Worm (Caenorhabditis elegans) whole organism, L4 larva: ENCODE results near the gene latd-1.

Source experiments
- D1046.2 ChIP-seq: fragments of 200-800 bp; sonication (Bioruptor generic); IDR thresholded peaks from 2 replicates; pipeline ENCODE4 v1.3.6; 2022; ENCODE audit warnings: missing genetic modification characterization, missing compliant biosample characterization
- F26F4.8 ChIP-seq: fragments of 200-800 bp; sonication (Bioruptor generic); conservative IDR thresholded peaks from 2 replicates; pipeline ENCODE4 v1.3.6; 2022; ENCODE audit warnings: missing genetic modification characterization, missing compliant biosample characterization
- R02D3.7 ChIP-seq: fragments of 150-350 bp; sonication (generic microtip); optimal IDR thresholded peaks from 3 replicates; lab custom pipeline; 2014; ENCODE audit warnings: missing biosample characterization, missing genetic modification characterization
- T26A8.4 ChIP-seq: fragments of 200-800 bp; sonication (Bioruptor generic); IDR thresholded peaks from 2 replicates; pipeline ENCODE4 v1.3.6; 2022; ENCODE audit warnings: missing genetic modification characterization, missing compliant biosample characterization
- Y105C5A.15 ChIP-seq: fragments of 200-800 bp; sonication (Bioruptor generic); IDR thresholded peaks from 2 replicates; pipeline ENCODE4 v1.3.6; 2022; ENCODE audit warnings: missing genetic modification characterization, missing compliant biosample characterization
- Y75B8A.6 ChIP-seq: fragments of 200-800 bp; sonication (Bioruptor generic); IDR thresholded peaks from 2 replicates; pipeline ENCODE4 v1.3.6; 2022; ENCODE audit warnings: missing genetic modification reagents, missing genetic modification characterization, missing compliant biosample characterization
- ZK337.2 ChIP-seq: fragments of 200-800 bp; sonication (Bioruptor generic); IDR thresholded peaks from 2 replicates; pipeline ENCODE4 v1.3.6; 2022; ENCODE audit warnings: missing genetic modification reagents, missing genetic modification characterization, missing compliant biosample characterization
- attf-4 ChIP-seq: sonication (generic microtip); optimal IDR thresholded peaks from 3 replicates; lab custom pipeline; 2017; ENCODE audit warnings: missing biosample characterization, missing genetic modification characterization
- ceh-28 ChIP-seq: fragments of 150-350 bp; optimal IDR thresholded peaks from 2 replicates; lab custom pipeline; 2014; ENCODE audit warnings: missing biosample characterization, missing genetic modification reagents, missing genetic modification characterization
- ceh-32 ChIP-seq: sonication (generic microtip); optimal IDR thresholded peaks from 2 replicates; lab custom pipeline; 2016; ENCODE audit warnings: mild to moderate bottlenecking, missing genetic modification characterization, missing compliant biosample characterization; ENCODE audit not compliant: poor library complexity
- ceh-44 ChIP-seq: fragments of 200-800 bp; sonication (Bioruptor generic); IDR thresholded peaks from 2 replicates; pipeline ENCODE4 v1.3.6; 2022; ENCODE audit warnings: missing genetic modification reagents, missing genetic modification characterization, missing compliant biosample characterization
- ces-1 ChIP-seq: fragments of 150-350 bp; sonication (generic microtip); optimal IDR thresholded peaks from 4 replicates; lab custom pipeline; 2014; ENCODE audit warnings: missing biosample characterization, missing genetic modification reagents, missing genetic modification characterization
- cey-2 ChIP-seq: sonication (generic microtip); optimal IDR thresholded peaks from 3 replicates; lab custom pipeline; 2017; ENCODE audit warnings: missing genetic modification characterization, mild to moderate bottlenecking, missing compliant biosample characterization, antibody characterized with exemption, borderline replicate concordance; ENCODE audit not compliant: insufficient read depth
- daf-12 ChIP-seq: fragments of 150-350 bp; optimal IDR thresholded peaks from 2 replicates; lab custom pipeline; 2014; ENCODE audit warnings: missing biosample characterization, missing genetic modification reagents, missing genetic modification characterization
- dmd-6 ChIP-seq: fragments of 200-800 bp; sonication (Bioruptor generic); IDR thresholded peaks from 2 replicates; pipeline ENCODE4 v1.3.6; 2022; ENCODE audit warnings: missing genetic modification reagents, missing genetic modification characterization, missing compliant biosample characterization
- dmd-8 ChIP-seq: fragments of 200-800 bp; sonication (Bioruptor generic); IDR thresholded peaks from 2 replicates; pipeline ENCODE4 v1.3.6; 2022; ENCODE audit warnings: missing genetic modification characterization, missing compliant biosample characterization
- dmd-9 ChIP-seq: fragments of 200-800 bp; sonication (Bioruptor generic); IDR thresholded peaks from 2 replicates; pipeline ENCODE4 v1.3.6; 2022; ENCODE audit warnings: missing genetic modification reagents, missing genetic modification characterization, missing compliant biosample characterization
- dpl-1 ChIP-seq: fragments of 150-350 bp; optimal IDR thresholded peaks from 2 replicates; lab custom pipeline; 2014; ENCODE audit warnings: missing biosample characterization, missing genetic modification reagents, missing genetic modification characterization
- egl-27 ChIP-seq: sonication (generic microtip); optimal IDR thresholded peaks from 3 replicates; lab custom pipeline; 2017; ENCODE audit warnings: missing biosample characterization, missing genetic modification reagents, missing genetic modification characterization
- fos-1 ChIP-seq: fragments of 150-350 bp; optimal IDR thresholded peaks from 2 replicates; lab custom pipeline; 2014; ENCODE audit warnings: missing biosample characterization, missing genetic modification characterization
- hif-1 ChIP-seq, 2 experiments: sonication (generic microtip); optimal IDR thresholded peaks; 2 replicates each; lab custom pipeline; 2016 to 2017; ENCODE audit warnings: missing compliant biosample characterization in 2 of 2, missing genetic modification characterization in 2 of 2, missing genetic modification reagents in 2 of 2, missing genotype in 2 of 2, mild to moderate bottlenecking in 1 of 2
- hlh-11 ChIP-seq: fragments of 200-800 bp; sonication (Bioruptor generic); optimal IDR thresholded peaks from 2 replicates; lab custom pipeline; 2018; ENCODE audit warnings: mild to moderate bottlenecking, missing genetic modification characterization, missing compliant biosample characterization
- hlh-30 ChIP-seq: sonication (generic microtip); optimal IDR thresholded peaks from 2 replicates; lab custom pipeline; 2017; ENCODE audit warnings: antibody characterized with exemption, mild to moderate bottlenecking, missing genetic modification characterization, missing compliant biosample characterization; ENCODE audit not compliant: insufficient read depth
- hmg-1.1 ChIP-seq: fragments of 200-800 bp; sonication (Bioruptor generic); IDR thresholded peaks from 2 replicates; pipeline ENCODE4 v1.3.6; 2022; ENCODE audit warnings: missing genetic modification reagents, missing genetic modification characterization, missing compliant biosample characterization
- jun-1 ChIP-seq: fragments of 150-350 bp; optimal IDR thresholded peaks from 2 replicates; lab custom pipeline; 2014; ENCODE audit warnings: missing biosample characterization, missing genetic modification reagents, missing genetic modification characterization
- lim-7 ChIP-seq: fragments of 200-800 bp; sonication (Bioruptor generic); IDR thresholded peaks from 2 replicates; pipeline ENCODE4 v1.3.6; 2022; ENCODE audit warnings: missing genetic modification characterization, missing compliant biosample characterization
- lin-29 ChIP-seq: fragments of 200-800 bp; sonication (Bioruptor generic); IDR thresholded peaks from 2 replicates; pipeline ENCODE4 v1.3.6; 2022; ENCODE audit warnings: missing genetic modification reagents, missing genetic modification characterization, missing compliant biosample characterization
- lir-3 ChIP-seq: sonication (generic microtip); optimal IDR thresholded peaks from 2 replicates; lab custom pipeline; 2016; ENCODE audit warnings: mild to moderate bottlenecking, missing genetic modification characterization, missing compliant biosample characterization
- madf-5 ChIP-seq, 2 experiments: fragments of 200-800 bp; sonication (Bioruptor generic); IDR thresholded peaks; 2 replicates each; pipeline ENCODE4 v1.3.6; 2022; ENCODE audit warnings: missing compliant biosample characterization in 2 of 2, missing genetic modification characterization in 2 of 2
- madf-9 ChIP-seq: fragments of 200-800 bp; sonication (Bioruptor generic); conservative IDR thresholded peaks from 2 replicates; pipeline ENCODE4 v1.3.6; 2022; ENCODE audit warnings: missing genetic modification reagents, missing genetic modification characterization, missing compliant biosample characterization
- mdt-29 ChIP-seq: fragments of 200-800 bp; sonication (Bioruptor generic); IDR thresholded peaks from 2 replicates; pipeline ENCODE4 v1.3.6; 2022; ENCODE audit warnings: missing genetic modification reagents, missing genetic modification characterization, missing compliant biosample characterization
- mxl-3 ChIP-seq: fragments of 200-800 bp; sonication (Bioruptor generic); optimal IDR thresholded peaks from 2 replicates; lab custom pipeline; 2018; ENCODE audit warnings: mild to moderate bottlenecking, missing genetic modification characterization, missing compliant biosample characterization
- nhr-102 ChIP-seq: sonication (generic microtip); optimal IDR thresholded peaks from 2 replicates; lab custom pipeline; 2016; ENCODE audit warnings: mild to moderate bottlenecking, missing genetic modification characterization, moderate library complexity, missing compliant biosample characterization
- nhr-237 ChIP-seq: sonication (generic microtip); optimal IDR thresholded peaks from 2 replicates; lab custom pipeline; 2017; ENCODE audit warnings: missing biosample characterization, missing genetic modification characterization
- nhr-28 ChIP-seq: fragments of 150-350 bp; optimal IDR thresholded peaks from 2 replicates; lab custom pipeline; 2014; ENCODE audit warnings: missing biosample characterization, missing genetic modification characterization
- nhr-42 ChIP-seq: fragments of 200-800 bp; sonication (Bioruptor generic); IDR thresholded peaks from 2 replicates; pipeline ENCODE4 v1.3.6; 2022; ENCODE audit warnings: missing genetic modification characterization, missing compliant biosample characterization
- nhr-76 ChIP-seq: fragments of 150-350 bp; optimal IDR thresholded peaks from 2 replicates; lab custom pipeline; 2014; ENCODE audit warnings: missing biosample characterization, missing genetic modification characterization
- nhr-77 ChIP-seq: fragments of 150-350 bp; optimal IDR thresholded peaks from 2 replicates; lab custom pipeline; 2014; ENCODE audit warnings: missing biosample characterization, missing genetic modification characterization
- pha-4 ChIP-seq, 2 experiments: fragments of 150-350 bp in 1 of 2; fragments of 200-800 bp in 1 of 2; sonication (Bioruptor generic) in 1 of 2; IDR thresholded peaks in 1 of 2; optimal IDR thresholded peaks in 1 of 2; 2 replicates each; pipeline versions ENCODE4 v1.3.6 to Lab custom; 2014 to 2022; ENCODE audit warnings: missing genetic modification characterization in 2 of 2, missing genetic modification reagents in 2 of 2, missing biosample characterization in 1 of 2, missing compliant biosample characterization in 1 of 2
- php-3 ChIP-seq: fragments of 200-800 bp; sonication (Bioruptor generic); IDR thresholded peaks from 2 replicates; pipeline ENCODE4 v1.3.6; 2022; ENCODE audit warnings: missing genetic modification reagents, missing genetic modification characterization, missing compliant biosample characterization
- saeg-2 ChIP-seq: fragments of 200-800 bp; sonication (Bioruptor generic); IDR thresholded peaks from 2 replicates; pipeline ENCODE4 v1.3.6; 2022; ENCODE audit warnings: missing genetic modification reagents, missing genetic modification characterization, missing compliant biosample characterization
- spr-1 ChIP-seq: sonication (generic microtip); optimal IDR thresholded peaks from 2 replicates; lab custom pipeline; 2016; ENCODE audit warnings: mild to moderate bottlenecking, missing genetic modification characterization, missing compliant biosample characterization
- tra-1 ChIP-seq: fragments of 200-800 bp; sonication (Bioruptor generic); IDR thresholded peaks from 2 replicates; pipeline ENCODE4 v1.3.6; 2022; ENCODE audit warnings: missing genetic modification reagents, missing genetic modification characterization, missing compliant biosample characterization
- unc-62 ChIP-seq, 3 experiments: fragments of 150-350 bp in 1 of 3; sonication (generic microtip); optimal IDR thresholded peaks in 2 of 3; peaks in 1 of 3; 1 replicate in 1 of 3; 2 replicates in 2 of 3; lab custom pipeline; 2014 to 2017; ENCODE audit warnings: missing biosample characterization in 3 of 3, missing genetic modification characterization in 3 of 3, missing genetic modification reagents in 3 of 3, missing genotype in 1 of 3
- vab-7 ChIP-seq: fragments of 200-800 bp; sonication (Bioruptor generic); IDR thresholded peaks from 2 replicates; pipeline ENCODE4 v1.3.6; 2022; ENCODE audit warnings: missing genetic modification reagents, missing genetic modification characterization, missing compliant biosample characterization
- zag-1 ChIP-seq: fragments of 150-350 bp; optimal IDR thresholded peaks from 2 replicates; lab custom pipeline; 2014; ENCODE audit warnings: missing biosample characterization, missing genetic modification characterization
- zfp-3 ChIP-seq: fragments of 200-800 bp; sonication (Bioruptor generic); conservative IDR thresholded peaks from 2 replicates; pipeline ENCODE4 v1.3.6; 2022; ENCODE audit warnings: missing genetic modification reagents, missing genetic modification characterization, missing compliant biosample characterization
- zip-2 ChIP-seq: fragments of 150-350 bp; optimal IDR thresholded peaks from 2 replicates; lab custom pipeline; 2014; ENCODE audit warnings: missing biosample characterization, missing genetic modification characterization
- ztf-11 ChIP-seq: fragments of 150-350 bp; optimal IDR thresholded peaks from 2 replicates; lab custom pipeline; 2014; ENCODE audit warnings: missing biosample characterization, missing genetic modification characterization

Gene latd-1

DNA sequence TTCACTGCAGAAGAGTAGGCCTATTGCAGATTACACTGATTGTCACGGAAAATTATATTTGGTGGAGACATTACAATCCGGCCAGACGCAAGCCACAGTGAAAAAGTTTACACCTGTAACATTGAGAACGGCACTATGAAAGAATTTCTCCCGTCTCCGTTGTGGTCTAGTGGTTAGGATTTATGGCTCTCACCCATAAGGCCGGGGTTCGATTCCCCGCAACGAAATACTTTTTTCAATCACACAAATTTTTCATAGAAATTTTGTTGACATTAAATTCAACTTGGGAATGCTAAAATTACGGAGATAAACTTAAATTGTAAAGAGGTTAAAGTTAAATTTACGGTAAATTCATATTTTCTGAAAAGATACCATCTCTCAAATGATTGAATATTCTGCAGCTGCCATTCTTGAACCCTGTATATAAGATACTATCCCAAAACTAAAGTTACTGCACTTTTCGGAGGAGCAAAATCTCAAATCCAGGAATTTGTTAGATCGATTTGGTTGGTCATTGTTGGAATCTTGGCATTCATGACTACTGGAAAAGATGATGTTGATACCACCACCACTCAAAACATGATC is 8.9 kb upstream of the latd-1 start, which contains the start of gene C39D10.1:
Gene C39D10.1, plus strand, starts transcription at position 535 of the 585 bp plus-strand sequence.
- no peak for TF ChIP-seq mdt-29
- no peak for TF ChIP-seq daf-12 (tag; lab: Kevin White, UChicago)
- TF ChIP-seq F26F4.8 (GFP tag; lab: Robert Waterston, UW): no peak
- no peak for TF ChIP-seq dmd-9 (GFP tag; lab: Robert Waterston, UW)
- 0 out of 2 replicates have a peak, but pooled peaks have one; percentile 26 for TF ChIP-seq Y75B8A.6 (GFP tag; lab: Robert Waterston, UW)
- no peak for TF ChIP-seq Y105C5A.15
- TF ChIP-seq nhr-42 (GFP tag; lab: Robert Waterston, UW): no peak
- TF ChIP-seq jun-1: no peak
- no peak for TF ChIP-seq spr-1
- TF ChIP-seq D1046.2 (GFP tag; lab: Robert Waterston, UW): peak; percentile 76; the same call in 1 of the 2 replicates
- TF ChIP-seq nhr-77 (tag; lab: Kevin White, UChicago): no peak
- no peak for TF ChIP-seq nhr-237
- TF ChIP-seq madf-5 (GFP tag; IDR thresholded peaks at IDR 0.05; lab: Robert Waterston, UW): peak in 1 of 2 experiments; percentile 44; a peak in 1 of 4 replicates
- no peak for TF ChIP-seq attf-4 (tag; lab: Kevin White, UChicago)
- no peak for TF ChIP-seq hlh-11 (tag; lab: Kevin White, UChicago)
- no peak for TF ChIP-seq nhr-76 (tag; lab: Kevin White, UChicago)
- TF ChIP-seq hif-1 (tag; optimal IDR thresholded peaks at IDR 0.05; lab: Kevin White, UChicago): no peak
- no peak for TF ChIP-seq ztf-11
- TF ChIP-seq nhr-102: peak; percentile 33
- no peak for TF ChIP-seq dpl-1 (GFP tag; lab: Kevin White, UChicago)
- TF ChIP-seq saeg-2 (GFP tag; lab: Robert Waterston, UW): no peak
- TF ChIP-seq vab-7 (GFP tag; lab: Robert Waterston, UW): peak; percentile 79
- no peak for TF ChIP-seq ceh-28 (tag; lab: Kevin White, UChicago)
- TF ChIP-seq nhr-28 (tag; lab: Kevin White, UChicago): peak; percentile 12
- TF ChIP-seq hmg-1.1 (GFP tag; lab: Robert Waterston, UW): peak; percentile 37; the same call in 1 of the 2 replicates
- TF ChIP-seq tra-1 (GFP tag; lab: Robert Waterston, UW): no peak
- TF ChIP-seq unc-62 (GFP tag; optimal IDR thresholded peaks at IDR 0.05 in 1 of 2; lab: Kevin White, UChicago): peak in 1 of 2 experiments; percentile 96
- no peak for TF ChIP-seq unc-62 (tag; optimal IDR thresholded peaks at IDR 0.05; lab: Kevin White, UChicago)
- no peak for TF ChIP-seq R02D3.7 (tag; lab: Kevin White, UChicago)
- TF ChIP-seq ces-1 (GFP tag; lab: Kevin White, UChicago): no peak
- TF ChIP-seq lir-3 (tag; lab: Kevin White, UChicago): no peak
- no peak for TF ChIP-seq mxl-3 (GFP tag; lab: Kevin White, UChicago)
- 0 out of 2 replicates have a peak, but pooled peaks have one; percentile 29 for TF ChIP-seq php-3 (GFP tag; lab: Robert Waterston, UW)
- TF ChIP-seq dmd-6: peak; percentile 50
- TF ChIP-seq dmd-8 (GFP tag; lab: Robert Waterston, UW): peak; percentile 69; the same call in 1 of the 2 replicates
- no peak for TF ChIP-seq ceh-32 (tag; lab: Kevin White, UChicago)
- TF ChIP-seq fos-1 (tag; lab: Kevin White, UChicago): no peak
- TF ChIP-seq T26A8.4 (GFP tag; lab: Robert Waterston, UW): no peak
- TF ChIP-seq zag-1 (tag; lab: Kevin White, UChicago): no peak
- no peak for TF ChIP-seq cey-2 (tag; lab: Kevin White, UChicago)
- TF ChIP-seq ceh-44: peak; percentile 40; the same call in 1 of the 2 replicates
- no peak for TF ChIP-seq lin-29 (GFP tag; lab: Robert Waterston, UW)
- TF ChIP-seq lim-7 (GFP tag; lab: Robert Waterston, UW): peak; percentile 78
- TF ChIP-seq hlh-30 (tag; lab: Kevin White, UChicago): peak; percentile 16
- peak; percentile 35; the same call in 1 of the 2 replicates for TF ChIP-seq ZK337.2 (GFP tag; lab: Robert Waterston, UW)
- TF ChIP-seq pha-4 (GFP tag; IDR thresholded peaks at IDR 0.05; lab: Robert Waterston, UW): peak; percentile 67; the same call in 1 of the 2 replicates
- TF ChIP-seq pha-4 (tag; optimal IDR thresholded peaks at IDR 0.05; lab: Kevin White, UChicago): no peak
- no peak for TF ChIP-seq egl-27 (tag; lab: Kevin White, UChicago)
- peak; percentile 12; the same call in 1 of the 2 replicates for TF ChIP-seq madf-9 (GFP tag; lab: Robert Waterston, UW)
- TF ChIP-seq zip-2 (tag; lab: Kevin White, UChicago): peak; percentile 53
- 0 out of 2 replicates have a peak, but pooled peaks have one; percentile 24 for TF ChIP-seq zfp-3 (GFP tag; lab: Robert Waterston, UW)
